Worm (Caenorhabditis elegans) whole organism, L4 larva: ENCODE measurements around the gene R02F2.4.

ENCODE experiments used
- D1046.2 ChIP-seq: fragments of 200-800 bp; sonication (Bioruptor generic); IDR thresholded peaks from 2 replicates; pipeline ENCODE4 v1.3.6; 2022; ENCODE audit warnings: missing genetic modification characterization, missing compliant biosample characterization
- F37D6.2 ChIP-seq: sonication (generic microtip); optimal IDR thresholded peaks from 2 replicates; lab custom pipeline; 2016; ENCODE audit warnings: mild to moderate bottlenecking, missing genetic modification characterization, missing compliant biosample characterization
- F44E2.7 ChIP-seq: fragments of 200-800 bp; sonication (Bioruptor generic); IDR thresholded peaks from 2 replicates; pipeline ENCODE4 v2.1.2; 2022; ENCODE audit warnings: missing genetic modification characterization, missing compliant biosample characterization
- T20F7.1 ChIP-seq: fragments of 200-800 bp; sonication (Bioruptor generic); optimal IDR thresholded peaks from 2 replicates; lab custom pipeline; 2018; ENCODE audit warnings: mild to moderate bottlenecking, missing genetic modification characterization, missing compliant biosample characterization
- T26A8.4 ChIP-seq: fragments of 200-800 bp; sonication (Bioruptor generic); IDR thresholded peaks from 2 replicates; pipeline ENCODE4 v1.3.6; 2022; ENCODE audit warnings: missing genetic modification characterization, missing compliant biosample characterization
- Y105C5A.15 ChIP-seq: fragments of 200-800 bp; sonication (Bioruptor generic); IDR thresholded peaks from 2 replicates; pipeline ENCODE4 v1.3.6; 2022; ENCODE audit warnings: missing genetic modification characterization, missing compliant biosample characterization
- Y5F2A.4 ChIP-seq: fragments of 200-800 bp; sonication (Bioruptor generic); optimal IDR thresholded peaks from 2 replicates; lab custom pipeline; 2018; ENCODE audit warnings: mild to moderate bottlenecking, missing genetic modification characterization, missing compliant biosample characterization
- ZK546.5 ChIP-seq, 2 experiments: sonication (generic microtip); optimal IDR thresholded peaks; 2 replicates each; lab custom pipeline; 2017; ENCODE audit warnings: missing biosample characterization in 2 of 2, missing genetic modification characterization in 2 of 2
- aha-1 ChIP-seq: fragments of 150-350 bp; peaks from one replicate; lab custom pipeline; 2014; ENCODE audit warnings: missing biosample characterization, missing genetic modification characterization
- aly-2 ChIP-seq: sonication (generic microtip); optimal IDR thresholded peaks from 2 replicates; lab custom pipeline; 2018; ENCODE audit warnings: missing biosample characterization, missing genetic modification characterization
- arid-1 ChIP-seq: fragments of 200-800 bp; sonication (Bioruptor generic); conservative IDR thresholded peaks from 2 replicates; pipeline ENCODE4 v1.3.6; 2022; ENCODE audit warnings: missing genetic modification reagents, missing genetic modification characterization, missing compliant biosample characterization
- ceh-20 ChIP-seq: fragments of 200-800 bp; sonication (Bioruptor generic); IDR thresholded peaks from 2 replicates; pipeline ENCODE4 v1.3.6; 2022; ENCODE audit warnings: missing genetic modification reagents, missing genetic modification characterization, missing compliant biosample characterization
- ceh-28 ChIP-seq: fragments of 150-350 bp; optimal IDR thresholded peaks from 2 replicates; lab custom pipeline; 2014; ENCODE audit warnings: missing biosample characterization, missing genetic modification reagents, missing genetic modification characterization
- ceh-44 ChIP-seq: fragments of 200-800 bp; sonication (Bioruptor generic); IDR thresholded peaks from 2 replicates; pipeline ENCODE4 v1.3.6; 2022; ENCODE audit warnings: missing genetic modification reagents, missing genetic modification characterization, missing compliant biosample characterization
- ceh-62 ChIP-seq: sonication (generic microtip); optimal IDR thresholded peaks from 2 replicates; lab custom pipeline; 2017; ENCODE audit warnings: missing biosample characterization, missing genetic modification characterization
- ceh-82 ChIP-seq: sonication (generic microtip); optimal IDR thresholded peaks from 2 replicates; lab custom pipeline; 2017; ENCODE audit warnings: missing biosample characterization, missing genetic modification characterization
- ces-1 ChIP-seq: fragments of 150-350 bp; sonication (generic microtip); optimal IDR thresholded peaks from 4 replicates; lab custom pipeline; 2014; ENCODE audit warnings: missing biosample characterization, missing genetic modification reagents, missing genetic modification characterization
- cey-2 ChIP-seq: sonication (generic microtip); optimal IDR thresholded peaks from 3 replicates; lab custom pipeline; 2017; ENCODE audit warnings: missing genetic modification characterization, mild to moderate bottlenecking, missing compliant biosample characterization, antibody characterized with exemption, borderline replicate concordance; ENCODE audit not compliant: insufficient read depth
- daf-12 ChIP-seq: fragments of 150-350 bp; optimal IDR thresholded peaks from 2 replicates; lab custom pipeline; 2014; ENCODE audit warnings: missing biosample characterization, missing genetic modification reagents, missing genetic modification characterization
- daf-8 ChIP-seq: fragments of 200-800 bp; sonication (Bioruptor generic); IDR thresholded peaks from 2 replicates; pipeline ENCODE4 v1.3.6; 2022; ENCODE audit warnings: missing genetic modification characterization, missing compliant biosample characterization
- dmd-8 ChIP-seq: fragments of 200-800 bp; sonication (Bioruptor generic); IDR thresholded peaks from 2 replicates; pipeline ENCODE4 v1.3.6; 2022; ENCODE audit warnings: missing genetic modification characterization, missing compliant biosample characterization
- dpl-1 ChIP-seq: fragments of 150-350 bp; optimal IDR thresholded peaks from 2 replicates; lab custom pipeline; 2014; ENCODE audit warnings: missing biosample characterization, missing genetic modification reagents, missing genetic modification characterization
- gei-8 ChIP-seq: fragments of 200-800 bp; sonication (Bioruptor generic); optimal IDR thresholded peaks from 2 replicates; lab custom pipeline; 2018; ENCODE audit warnings: mild to moderate bottlenecking, missing genetic modification characterization, missing compliant biosample characterization
- hif-1 ChIP-seq, 2 experiments: sonication (generic microtip); optimal IDR thresholded peaks; 2 replicates each; lab custom pipeline; 2016 to 2017; ENCODE audit warnings: missing compliant biosample characterization in 2 of 2, missing genetic modification characterization in 2 of 2, missing genetic modification reagents in 2 of 2, missing genotype in 2 of 2, mild to moderate bottlenecking in 1 of 2
- hmg-1.1 ChIP-seq: fragments of 200-800 bp; sonication (Bioruptor generic); IDR thresholded peaks from 2 replicates; pipeline ENCODE4 v1.3.6; 2022; ENCODE audit warnings: missing genetic modification reagents, missing genetic modification characterization, missing compliant biosample characterization
- lin-1 ChIP-seq: fragments of 200-800 bp; sonication (Bioruptor generic); IDR thresholded peaks from 2 replicates; pipeline ENCODE4 v1.3.6; 2022; ENCODE audit warnings: missing genetic modification reagents, missing genetic modification characterization, missing compliant biosample characterization
- lin-13 ChIP-seq: fragments of 150-350 bp; optimal IDR thresholded peaks from 2 replicates; lab custom pipeline; 2014; ENCODE audit warnings: missing biosample characterization, missing genetic modification reagents, missing genetic modification characterization
- lin-15B ChIP-seq: fragments of 150-350 bp; sonication (generic microtip); optimal IDR thresholded peaks from 3 replicates; lab custom pipeline; 2014; ENCODE audit warnings: missing biosample characterization, missing genetic modification characterization
- lin-29 ChIP-seq: fragments of 200-800 bp; sonication (Bioruptor generic); IDR thresholded peaks from 2 replicates; pipeline ENCODE4 v1.3.6; 2022; ENCODE audit warnings: missing genetic modification reagents, missing genetic modification characterization, missing compliant biosample characterization
- lin-38 ChIP-seq: fragments of 200-800 bp; sonication (Bioruptor generic); IDR thresholded peaks from 2 replicates; pipeline ENCODE4 v1.3.6; 2022; ENCODE audit warnings: missing genetic modification reagents, missing genetic modification characterization, missing compliant biosample characterization
- lin-39 ChIP-seq: fragments of 150-350 bp; optimal IDR thresholded peaks from 2 replicates; lab custom pipeline; 2014; ENCODE audit warnings: missing biosample characterization, missing genetic modification reagents, missing genetic modification characterization
- lir-3 ChIP-seq: sonication (generic microtip); optimal IDR thresholded peaks from 2 replicates; lab custom pipeline; 2016; ENCODE audit warnings: mild to moderate bottlenecking, missing genetic modification characterization, missing compliant biosample characterization
- madf-5 ChIP-seq, 2 experiments: fragments of 200-800 bp; sonication (Bioruptor generic); IDR thresholded peaks; 2 replicates each; pipeline ENCODE4 v1.3.6; 2022; ENCODE audit warnings: missing compliant biosample characterization in 2 of 2, missing genetic modification characterization in 2 of 2
- madf-9 ChIP-seq: fragments of 200-800 bp; sonication (Bioruptor generic); conservative IDR thresholded peaks from 2 replicates; pipeline ENCODE4 v1.3.6; 2022; ENCODE audit warnings: missing genetic modification reagents, missing genetic modification characterization, missing compliant biosample characterization
- mdl-1 ChIP-seq, 2 experiments: fragments of 150-350 bp in 1 of 2; sonication (generic microtip) in 1 of 2; optimal IDR thresholded peaks; 2 replicates each; lab custom pipeline; 2014 to 2017; ENCODE audit warnings: missing biosample characterization in 2 of 2, missing genetic modification characterization in 2 of 2
- mdt-29 ChIP-seq: fragments of 200-800 bp; sonication (Bioruptor generic); IDR thresholded peaks from 2 replicates; pipeline ENCODE4 v1.3.6; 2022; ENCODE audit warnings: missing genetic modification reagents, missing genetic modification characterization, missing compliant biosample characterization
- mxl-2 ChIP-seq: fragments of 200-800 bp; sonication (Bioruptor generic); conservative IDR thresholded peaks from 2 replicates; pipeline ENCODE4 v1.3.6; 2022; ENCODE audit warnings: missing genetic modification reagents, missing genetic modification characterization, missing compliant biosample characterization
- mxl-3 ChIP-seq: fragments of 200-800 bp; sonication (Bioruptor generic); optimal IDR thresholded peaks from 2 replicates; lab custom pipeline; 2018; ENCODE audit warnings: mild to moderate bottlenecking, missing genetic modification characterization, missing compliant biosample characterization
- nhr-28 ChIP-seq: fragments of 150-350 bp; optimal IDR thresholded peaks from 2 replicates; lab custom pipeline; 2014; ENCODE audit warnings: missing biosample characterization, missing genetic modification characterization
- nhr-42 ChIP-seq: fragments of 200-800 bp; sonication (Bioruptor generic); IDR thresholded peaks from 2 replicates; pipeline ENCODE4 v1.3.6; 2022; ENCODE audit warnings: missing genetic modification characterization, missing compliant biosample characterization
- pha-4 ChIP-seq, 2 experiments: fragments of 150-350 bp in 1 of 2; fragments of 200-800 bp in 1 of 2; sonication (Bioruptor generic) in 1 of 2; IDR thresholded peaks in 1 of 2; optimal IDR thresholded peaks in 1 of 2; 2 replicates each; pipeline versions ENCODE4 v1.3.6 to Lab custom; 2014 to 2022; ENCODE audit warnings: missing genetic modification characterization in 2 of 2, missing genetic modification reagents in 2 of 2, missing biosample characterization in 1 of 2, missing compliant biosample characterization in 1 of 2
- php-3 ChIP-seq: fragments of 200-800 bp; sonication (Bioruptor generic); IDR thresholded peaks from 2 replicates; pipeline ENCODE4 v1.3.6; 2022; ENCODE audit warnings: missing genetic modification reagents, missing genetic modification characterization, missing compliant biosample characterization
- pqm-1 ChIP-seq: sonication (generic microtip); optimal IDR thresholded peaks from 2 replicates; lab custom pipeline; 2017; ENCODE audit warnings: missing biosample characterization, missing genetic modification characterization
- saeg-2 ChIP-seq: fragments of 200-800 bp; sonication (Bioruptor generic); IDR thresholded peaks from 2 replicates; pipeline ENCODE4 v1.3.6; 2022; ENCODE audit warnings: missing genetic modification reagents, missing genetic modification characterization, missing compliant biosample characterization
- set-16 ChIP-seq: fragments of 200-800 bp; sonication (Bioruptor generic); IDR thresholded peaks from 2 replicates; pipeline ENCODE4 v1.3.6; 2022; ENCODE audit warnings: missing genetic modification reagents, missing genetic modification characterization, missing compliant biosample characterization
- tra-1 ChIP-seq: fragments of 200-800 bp; sonication (Bioruptor generic); IDR thresholded peaks from 2 replicates; pipeline ENCODE4 v1.3.6; 2022; ENCODE audit warnings: missing genetic modification reagents, missing genetic modification characterization, missing compliant biosample characterization
- unc-130 ChIP-seq: sonication (generic microtip); optimal IDR thresholded peaks from 2 replicates; lab custom pipeline; 2016; ENCODE audit warnings: missing genetic modification reagents, missing genetic modification characterization, missing compliant biosample characterization
- zfp-3 ChIP-seq: fragments of 200-800 bp; sonication (Bioruptor generic); conservative IDR thresholded peaks from 2 replicates; pipeline ENCODE4 v1.3.6; 2022; ENCODE audit warnings: missing genetic modification reagents, missing genetic modification characterization, missing compliant biosample characterization
- zip-11 ChIP-seq: fragments of 200-800 bp; sonication (Bioruptor generic); IDR thresholded peaks from 2 replicates; pipeline ENCODE4 v1.3.6; 2022; ENCODE audit warnings: missing genetic modification characterization, missing compliant biosample characterization
- ztf-11 ChIP-seq: fragments of 150-350 bp; optimal IDR thresholded peaks from 2 replicates; lab custom pipeline; 2014; ENCODE audit warnings: missing biosample characterization, missing genetic modification characterization

The R02F2.4 gene

ce11 chrIII:5506023-5506597 is 22.0 kb downstream of the R02F2.4 start:
- no peak; the same call in 1 of the 2 replicates for TF ChIP-seq mxl-2
- no peak for TF ChIP-seq ceh-20 (GFP tag; lab: Robert Waterston, UW)
- peak; percentile 88; the same call in 1 of the 2 replicates for TF ChIP-seq zfp-3 (GFP tag; lab: Robert Waterston, UW)
- TF ChIP-seq mxl-3 (GFP tag; lab: Kevin White, UChicago) = no peak
- TF ChIP-seq ces-1 (GFP tag; lab: Kevin White, UChicago) = no peak
- 0 out of 2 replicates have a peak, but pooled peaks have one; percentile 11 for TF ChIP-seq saeg-2 (GFP tag; lab: Robert Waterston, UW)
- TF ChIP-seq tra-1 = 0 out of 2 replicates have a peak, but pooled peaks have one; percentile 51
- TF ChIP-seq T26A8.4 = peak; percentile 76
- TF ChIP-seq php-3 (GFP tag; lab: Robert Waterston, UW) = peak; percentile 38
- TF ChIP-seq lin-38 (GFP tag; lab: Robert Waterston, UW) = no peak; the same call in 1 of the 2 replicates
- TF ChIP-seq nhr-42 (GFP tag; lab: Robert Waterston, UW) = peak; percentile 27; the same call in 1 of the 2 replicates
- TF ChIP-seq F37D6.2 (tag; lab: Kevin White, UChicago) = no peak
- TF ChIP-seq ZK546.5 (tag; optimal IDR thresholded peaks at IDR 0.05; lab: Kevin White, UChicago) = no peak
- TF ChIP-seq ztf-11 (tag; lab: Kevin White, UChicago) = no peak
- no peak for TF ChIP-seq dpl-1
- no peak for TF ChIP-seq hif-1 (tag; optimal IDR thresholded peaks at IDR 0.05; lab: Kevin White, UChicago)
- no peak for TF ChIP-seq gei-8
- TF ChIP-seq arid-1 = peak; percentile 53; the same call in 1 of the 2 replicates
- TF ChIP-seq Y5F2A.4 (GFP tag; lab: Kevin White, UChicago) = no peak
- TF ChIP-seq lin-39 (tag; lab: Kevin White, UChicago) = no peak
- no peak for TF ChIP-seq lin-29 (GFP tag; lab: Robert Waterston, UW)
- TF ChIP-seq D1046.2 (GFP tag; lab: Robert Waterston, UW) = no peak
- TF ChIP-seq nhr-28 = no peak
- 0 out of 2 replicates have a peak, but pooled peaks have one; percentile 33 for TF ChIP-seq dmd-8 (GFP tag; lab: Robert Waterston, UW)
- TF ChIP-seq mdt-29 (GFP tag; lab: Robert Waterston, UW) = no peak; the same call in 1 of the 2 replicates
- TF ChIP-seq Y105C5A.15 = no peak
- peak in 1 of 2 experiments; percentile 18 for TF ChIP-seq mdl-1 (tag; optimal IDR thresholded peaks at IDR 0.05; lab: Kevin White, UChicago)
- TF ChIP-seq lin-1 (GFP tag; lab: Robert Waterston, UW) = no peak
- no peak for TF ChIP-seq daf-12 (tag; lab: Kevin White, UChicago)
- peak; percentile 61 for TF ChIP-seq lin-13 (GFP tag; lab: Kevin White, UChicago)
- TF ChIP-seq pha-4 (GFP tag; IDR thresholded peaks at IDR 0.05; lab: Robert Waterston, UW) = no peak
- TF ChIP-seq pha-4 (tag; optimal IDR thresholded peaks at IDR 0.05; lab: Kevin White, UChicago) = no peak
- no peak for TF ChIP-seq ceh-62 (tag; lab: Kevin White, UChicago)
- TF ChIP-seq ceh-28 (tag; lab: Kevin White, UChicago) = no peak
- TF ChIP-seq set-16 (GFP tag; lab: Robert Waterston, UW) = no peak
- no peak for TF ChIP-seq daf-8 (GFP tag; lab: Robert Waterston, UW)
- TF ChIP-seq cey-2 (tag; lab: Kevin White, UChicago) = no peak
- no peak for TF ChIP-seq madf-9 (GFP tag; lab: Robert Waterston, UW)
- TF ChIP-seq aly-2 (tag; lab: Kevin White, UChicago) = no peak
- TF ChIP-seq T20F7.1 = peak; percentile 67
- no peak for TF ChIP-seq pqm-1 (tag; lab: Kevin White, UChicago)
- no peak for TF ChIP-seq zip-11 (GFP tag; lab: Robert Waterston, UW)
- TF ChIP-seq ceh-82 (tag; lab: Kevin White, UChicago) = no peak
- TF ChIP-seq ceh-44 = no peak
- no peak for TF ChIP-seq hmg-1.1 (GFP tag; lab: Robert Waterston, UW)
- no peak for TF ChIP-seq unc-130 (GFP tag; lab: Kevin White, UChicago)
- no peak for TF ChIP-seq lin-15B (tag; lab: Kevin White, UChicago)
- no peak for TF ChIP-seq F44E2.7
- peak; percentile 99 for TF ChIP-seq aha-1 (tag; lab: Kevin White, UChicago)
- TF ChIP-seq lir-3 (tag; lab: Kevin White, UChicago) = no peak
- no peak for TF ChIP-seq madf-5 (GFP tag; IDR thresholded peaks at IDR 0.05; lab: Robert Waterston, UW)
